Worm (Caenorhabditis elegans): ENCODE measurements around the gene ncs-5.

DNA sequence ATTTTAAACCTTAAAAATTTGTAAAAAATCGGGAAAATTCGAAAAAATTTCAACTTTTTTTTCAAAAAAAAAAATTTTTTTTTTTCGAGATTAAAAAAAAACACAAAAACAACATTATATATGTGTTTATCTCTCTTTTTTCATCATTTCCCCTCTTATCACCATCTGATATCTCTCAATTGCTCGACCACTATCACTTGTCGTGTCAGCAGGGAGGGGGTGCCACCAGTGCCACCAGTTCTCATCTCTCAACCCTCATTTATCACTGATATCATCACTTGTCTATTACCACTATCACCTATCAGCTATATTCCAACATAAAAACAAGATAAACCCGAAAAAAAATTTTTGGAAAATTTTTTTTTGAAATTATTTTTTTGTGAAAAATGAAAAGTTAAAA, 6.9 kb downstream of the ncs-5 start:
- TF ChIP-seq skn-1 (tag; optimal IDR thresholded peaks at IDR 0.05) (no peak), nhr-28 (tag; optimal IDR thresholded peaks at IDR 0.05) (peak; percentile 30), fos-1 (tag; optimal IDR thresholded peaks at IDR 0.05) (no peak), lin-15B (tag; optimal IDR thresholded peaks at IDR 0.05) (no peak), duxl-1 (tag; optimal IDR thresholded peaks at IDR 0.05; ENCODE audit: poor library complexity) (no peak), ztf-11 (tag; optimal IDR thresholded peaks at IDR 0.05) (no peak), nhr-10 (tag; optimal IDR thresholded peaks at IDR 0.05) (no peak), sdz-12 (GFP tag; optimal IDR thresholded peaks at IDR 0.05) (no peak), attf-4 (tag; optimal IDR thresholded peaks at IDR 0.05) (no peak), jun-1 (tag; optimal IDR thresholded peaks at IDR 0.05) (no peak), mxl-2 (GFP tag; conservative IDR thresholded peaks at IDR 0.05) (no peak), daf-16 (GFP tag; optimal IDR thresholded peaks at IDR 0.05) (peak in 1 of 2 experiments; percentile 29), daf-16 (tag; optimal IDR thresholded peaks at IDR 0.05) (peak; percentile 89), ceh-82 (tag; optimal IDR thresholded peaks at IDR 0.05) (no peak), F44E2.7 (GFP tag; IDR thresholded peaks at IDR 0.05) (no peak)

Data from whole organism, L4 larva.